Worm (Caenorhabditis elegans) whole organism, L4/young adult: ENCODE results near the gene arg-1.

Experiments
- W03F9.2 ChIP-seq: fragments of 150-350 bp; optimal IDR thresholded peaks from 2 replicates; lab custom pipeline; 2014; ENCODE audit warnings: missing biosample characterization, missing genetic modification characterization
- dao-5 ChIP-seq: sonication (generic microtip); optimal IDR thresholded peaks from 2 replicates; lab custom pipeline; 2016; ENCODE audit warnings: missing genotype, missing genetic modification characterization, moderate library complexity, missing compliant biosample characterization
- him-1 ChIP-seq: sonication (generic microtip); optimal IDR thresholded peaks from 2 replicates; lab custom pipeline; 2016; ENCODE audit warnings: missing genotype, missing genetic modification reagents, missing genetic modification characterization, missing compliant biosample characterization

DNA sequence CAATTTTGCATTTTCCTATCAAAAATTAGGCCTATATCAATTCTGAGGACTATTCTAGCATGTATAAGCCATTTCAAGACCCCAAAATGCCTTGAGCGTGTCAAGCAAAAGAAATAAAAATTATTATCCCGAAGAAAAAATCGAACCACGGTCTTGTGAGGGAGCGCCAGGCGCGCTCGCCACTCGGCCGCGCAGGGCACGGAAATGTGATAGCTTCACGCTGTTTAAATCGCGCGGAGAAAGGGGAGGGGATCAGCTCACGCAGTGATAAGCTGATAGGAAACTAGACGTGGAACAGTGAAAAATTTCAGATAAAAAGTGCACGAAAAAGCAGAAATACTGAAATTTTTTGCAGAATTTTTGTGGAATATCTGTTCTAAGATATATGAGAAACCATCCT lies 51.0 kb downstream of the arg-1 start:
- TF ChIP-seq him-1 (tag; lab: Kevin White, UChicago) (peak; percentile 45), W03F9.2 (no peak), dao-5 (tag; lab: Kevin White, UChicago) (peak; percentile 58)
